Worm (Caenorhabditis elegans): ENCODE measurements around the gene srh-182.

ce11 chrV:18480231-18480630 is 6.9 kb upstream of the srh-182 start, which contains the start of gene srh-178:
- TF ChIP-seq set-16 (GFP tag; IDR thresholded peaks at IDR 0.05) (no peak), lin-13 (GFP tag; optimal IDR thresholded peaks at IDR 0.05) (no peak), lin-15B (tag; optimal IDR thresholded peaks at IDR 0.05) (no peak), ama-1 (optimal IDR thresholded peaks at IDR 0.05) (no peak), nhr-237 (tag; optimal IDR thresholded peaks at IDR 0.05) (no peak), dve-1 (tag; optimal IDR thresholded peaks at IDR 0.05; ENCODE audit: insufficient read depth) (no peak), hlh-30 (tag; optimal IDR thresholded peaks at IDR 0.05; ENCODE audit: insufficient read depth) (no peak)

Measured in whole organism, L4 larva.